Fruit fly (Drosophila melanogaster): ENCODE data around the gene tkv.
A peak's percentile ranks its signal among the peaks of the same experiment; 100 is the strongest.

- TF ChIP-seq wek (GFP tag; optimal IDR thresholded peaks at IDR 0.05) (no peak), lola (GFP tag; optimal IDR thresholded peaks at IDR 0.05) (peak in 1 of 3 experiments; percentile 85), Neu2 (GFP tag; optimal IDR thresholded peaks at IDR 0.05; ENCODE audit: borderline replicate concordance) (no peak), Hmr (GFP tag; optimal IDR thresholded peaks at IDR 0.05) (peak; percentile 86), CG10366 (GFP tag; IDR thresholded peaks at IDR 0.05) (peak; percentile 63), CG33557 (GFP tag; optimal IDR thresholded peaks at IDR 0.05) (peak; percentile 76), mld (GFP tag; IDR thresholded peaks at IDR 0.05; ENCODE audit: partially characterized antibody) (no peak)
Observed at dm6 chr2L:5298978-5299627, 27.9 kb upstream of the tkv start.
